Worm (Caenorhabditis elegans): ENCODE data around the gene cyk-4.

Gene cyk-4

ce11 chrIII:13720190-13720741 lies 50.8 kb downstream of the cyk-4 start (continued):
- TF ChIP-seq gmeb-2 (tag; optimal IDR thresholded peaks at IDR 0.05) (no peak), sox-4 (tag; optimal IDR thresholded peaks at IDR 0.05) (no peak), nhr-232 (tag; optimal IDR thresholded peaks at IDR 0.05) (no peak), C08G9.2 (tag; optimal IDR thresholded peaks at IDR 0.05) (no peak), ceh-24 (tag; optimal IDR thresholded peaks at IDR 0.05) (no peak), pha-4 (tag; optimal IDR thresholded peaks at IDR 0.05) (no peak), ref-2 (tag; optimal IDR thresholded peaks at IDR 0.05) (no peak), fkh-10 (GFP tag; optimal IDR thresholded peaks at IDR 0.05) (no peak), sox-2 (GFP tag; IDR thresholded peaks at IDR 0.05) (no peak)

- peak; percentile 56 for TF ChIP-seq hlh-30 (tag; optimal IDR thresholded peaks at IDR 0.05; ENCODE audit: insufficient read depth)
- peak; percentile 22 for TF ChIP-seq tbx-2 (tag; optimal IDR thresholded peaks at IDR 0.05)
- peak; percentile 26 for TF ChIP-seq ceh-18 (tag; optimal IDR thresholded peaks at IDR 0.05)
- TF ChIP-seq hlh-8 (tag; optimal IDR thresholded peaks at IDR 0.05): no peak
These were observed 51.7 kb downstream of the cyk-4 start for ce11 chrIII:13719247-13719758.

Data from whole organism, late embryonic.